Worm (Caenorhabditis elegans) whole organism, L4/young adult: Measurements from ENCODE around the gene kin-2.

Experiments used
- W03F9.2 ChIP-seq: fragments of 150-350 bp; optimal IDR thresholded peaks from 2 replicates; lab custom pipeline; 2014; ENCODE audit warnings: missing biosample characterization, missing genetic modification characterization
- dao-5 ChIP-seq: sonication (generic microtip); optimal IDR thresholded peaks from 2 replicates; lab custom pipeline; 2016; ENCODE audit warnings: missing genotype, missing genetic modification characterization, moderate library complexity, missing compliant biosample characterization
- him-1 ChIP-seq: sonication (generic microtip); optimal IDR thresholded peaks from 2 replicates; lab custom pipeline; 2016; ENCODE audit warnings: missing genotype, missing genetic modification reagents, missing genetic modification characterization, missing compliant biosample characterization

ce11 chrX:5930822-5931221 is 46.8 kb downstream of the kin-2 start, which contains the start of gene egl-6:
- TF ChIP-seq him-1 (tag; lab: Kevin White, UChicago) (no peak), dao-5 (tag; lab: Kevin White, UChicago) (no peak), W03F9.2 (tag; lab: Kevin White, UChicago) (no peak)
